Worm (Caenorhabditis elegans): ENCODE data around the gene let-858.
A peak's percentile ranks its signal among the peaks of the same experiment; 100 is the strongest.

let-858 gene

ce11 chrII:11022023-11022422 lies at the start of gene let-858:
let-858 (plus strand) TSS chrII:11022370.
- no peak for TF ChIP-seq him-1 (tag; optimal IDR thresholded peaks at IDR 0.05)
- peak; percentile 33 for TF ChIP-seq W03F9.2 (tag; optimal IDR thresholded peaks at IDR 0.05)

ce11 chrII:10975239-10975638 lies 46.9 kb upstream of the let-858 start, which contains the start of gene ptp-3:
ptp-3 (plus strand) TSS chrII:10975539.
- TF ChIP-seq dao-5 (tag; optimal IDR thresholded peaks at IDR 0.05) (no peak), W03F9.2 (tag; optimal IDR thresholded peaks at IDR 0.05) (no peak), him-1 (tag; optimal IDR thresholded peaks at IDR 0.05) (no peak)

ce11 chrII:10982017-10982416 lies 40.2 kb upstream of the let-858 start:
- no peak for TF ChIP-seq dao-5 (tag; optimal IDR thresholded peaks at IDR 0.05)
- no peak for TF ChIP-seq him-1 (tag; optimal IDR thresholded peaks at IDR 0.05)
- TF ChIP-seq W03F9.2 (tag; optimal IDR thresholded peaks at IDR 0.05): no peak

- no peak for TF ChIP-seq him-1 (tag; optimal IDR thresholded peaks at IDR 0.05)
- no peak for TF ChIP-seq dao-5 (tag; optimal IDR thresholded peaks at IDR 0.05)
- no peak for TF ChIP-seq W03F9.2 (tag; optimal IDR thresholded peaks at IDR 0.05)
These were observed 35.6 kb upstream of the let-858 start for ce11 chrII:10986461-10987090.

DNA sequence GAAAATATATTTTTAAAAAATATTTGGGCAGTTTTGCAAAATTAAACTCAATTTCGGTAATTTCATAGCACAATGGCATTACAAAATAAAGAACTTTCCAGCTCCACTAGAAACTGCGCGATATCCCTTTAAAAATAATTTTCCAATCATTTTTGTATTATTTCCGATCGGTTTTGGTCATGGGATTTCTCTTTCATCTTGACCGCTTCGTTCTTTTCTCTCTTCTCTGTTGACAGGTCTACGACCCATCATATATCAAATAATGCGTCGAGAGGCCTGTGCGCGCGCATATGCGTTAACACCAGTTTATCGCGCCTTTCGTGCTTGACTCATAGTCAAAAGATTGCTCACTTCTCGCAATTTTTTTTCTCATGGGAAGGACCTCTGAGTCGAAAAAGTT lies 33.6 kb upstream of the let-858 start:
- TF ChIP-seq W03F9.2 (tag; optimal IDR thresholded peaks at IDR 0.05) (no peak), dao-5 (tag; optimal IDR thresholded peaks at IDR 0.05) (no peak), him-1 (tag; optimal IDR thresholded peaks at IDR 0.05) (no peak)

- TF ChIP-seq him-1 (tag; optimal IDR thresholded peaks at IDR 0.05) (no peak), dao-5 (tag; optimal IDR thresholded peaks at IDR 0.05) (no peak), W03F9.2 (tag; optimal IDR thresholded peaks at IDR 0.05) (no peak)
These were observed 33.0 kb upstream of the let-858 start for ce11 chrII:10989180-10989579.

DNA sequence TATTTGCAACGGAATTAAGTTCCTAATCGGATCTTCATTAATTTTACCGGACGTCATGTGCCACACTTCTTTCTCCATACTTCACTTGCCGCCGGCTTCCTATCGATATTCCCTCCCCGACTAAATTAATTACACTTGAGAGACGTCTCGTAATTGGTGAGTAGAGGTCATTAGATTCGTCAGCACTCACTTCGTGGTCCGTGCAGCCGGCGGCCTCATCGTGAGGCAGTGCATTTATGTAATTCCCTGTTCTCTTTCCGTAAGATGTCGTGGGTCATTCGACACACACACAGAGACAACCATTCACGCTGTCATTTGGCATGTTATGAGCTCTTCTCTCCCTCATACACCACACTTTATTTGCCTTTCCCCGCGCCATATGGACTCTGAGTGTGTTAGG lies 31.6 kb upstream of the let-858 start:
- TF ChIP-seq W03F9.2 (tag; optimal IDR thresholded peaks at IDR 0.05) (no peak), him-1 (tag; optimal IDR thresholded peaks at IDR 0.05) (no peak), dao-5 (tag; optimal IDR thresholded peaks at IDR 0.05) (no peak)

DNA sequence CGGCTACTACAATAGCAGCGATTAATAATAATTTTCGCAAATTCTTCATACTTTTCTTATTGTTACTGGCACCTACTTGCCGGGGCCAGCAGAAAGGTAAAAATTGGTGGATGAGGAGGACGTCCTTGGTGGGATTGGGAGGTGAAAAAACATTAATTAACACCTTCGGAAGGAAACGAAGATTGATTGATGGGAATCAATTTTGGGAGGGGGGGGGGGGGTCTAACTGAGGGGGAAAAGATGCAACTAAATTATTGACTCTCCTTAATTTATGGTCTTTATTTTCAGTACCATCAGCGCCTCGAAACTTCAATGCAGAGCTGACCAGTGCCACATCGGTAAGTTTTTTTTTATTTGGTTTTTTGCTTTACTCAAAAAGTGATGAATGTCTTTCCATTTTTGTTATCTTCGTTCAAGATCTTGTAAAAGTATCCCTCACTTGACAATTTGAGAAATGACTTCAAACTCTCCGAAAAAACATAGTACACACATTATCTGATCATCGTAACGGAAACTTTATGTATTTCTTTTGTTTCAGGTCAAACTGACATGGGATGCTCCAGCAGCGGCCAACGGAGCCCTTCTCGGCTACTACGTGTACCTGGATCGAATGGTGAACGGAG lies 28.5 kb upstream of the let-858 start:
- TF ChIP-seq dao-5 (tag; optimal IDR thresholded peaks at IDR 0.05) (no peak), W03F9.2 (tag; optimal IDR thresholded peaks at IDR 0.05) (no peak), him-1 (tag; optimal IDR thresholded peaks at IDR 0.05) (no peak)

ce11 chrII:10995600-10995999 lies 26.6 kb upstream of the let-858 start:
- TF ChIP-seq him-1 (tag; optimal IDR thresholded peaks at IDR 0.05) (no peak), dao-5 (tag; optimal IDR thresholded peaks at IDR 0.05) (no peak), W03F9.2 (tag; optimal IDR thresholded peaks at IDR 0.05) (no peak)

ce11 chrII:10999109-10999508 lies 23.1 kb upstream of the let-858 start:
- TF ChIP-seq him-1 (tag; optimal IDR thresholded peaks at IDR 0.05) (no peak), W03F9.2 (tag; optimal IDR thresholded peaks at IDR 0.05) (no peak), dao-5 (tag; optimal IDR thresholded peaks at IDR 0.05) (no peak)

ce11 chrII:11004381-11004780 lies 17.8 kb upstream of the let-858 start:
- TF ChIP-seq W03F9.2 (tag; optimal IDR thresholded peaks at IDR 0.05) (no peak), him-1 (tag; optimal IDR thresholded peaks at IDR 0.05) (no peak), dao-5 (tag; optimal IDR thresholded peaks at IDR 0.05) (no peak)

DNA sequence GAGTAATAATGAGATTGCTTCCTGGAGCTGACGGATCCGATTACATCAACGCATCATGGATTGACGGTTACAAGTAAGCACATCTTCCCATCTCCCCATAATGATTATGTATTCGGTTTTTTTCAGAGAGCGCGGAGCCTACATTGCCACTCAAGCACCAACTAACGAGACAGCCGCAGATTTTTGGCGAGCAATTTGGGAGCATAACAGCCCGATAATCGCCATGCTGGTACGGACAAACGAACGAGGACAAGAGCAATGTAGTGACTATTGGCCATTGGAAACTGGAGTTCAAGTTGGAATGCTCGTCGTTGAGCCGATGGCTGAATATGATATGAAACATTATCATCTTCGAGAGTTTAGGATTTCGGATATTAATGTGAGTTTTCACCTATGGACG lies 11.3 kb upstream of the let-858 start:
- TF ChIP-seq him-1 (tag; optimal IDR thresholded peaks at IDR 0.05): no peak
- no peak for TF ChIP-seq dao-5 (tag; optimal IDR thresholded peaks at IDR 0.05)
- no peak for TF ChIP-seq W03F9.2 (tag; optimal IDR thresholded peaks at IDR 0.05)

- TF ChIP-seq dao-5 (tag; optimal IDR thresholded peaks at IDR 0.05) (no peak), W03F9.2 (tag; optimal IDR thresholded peaks at IDR 0.05) (no peak), him-1 (tag; optimal IDR thresholded peaks at IDR 0.05) (no peak)
These were observed 9.5 kb upstream of the let-858 start for ce11 chrII:11012532-11013179.

DNA sequence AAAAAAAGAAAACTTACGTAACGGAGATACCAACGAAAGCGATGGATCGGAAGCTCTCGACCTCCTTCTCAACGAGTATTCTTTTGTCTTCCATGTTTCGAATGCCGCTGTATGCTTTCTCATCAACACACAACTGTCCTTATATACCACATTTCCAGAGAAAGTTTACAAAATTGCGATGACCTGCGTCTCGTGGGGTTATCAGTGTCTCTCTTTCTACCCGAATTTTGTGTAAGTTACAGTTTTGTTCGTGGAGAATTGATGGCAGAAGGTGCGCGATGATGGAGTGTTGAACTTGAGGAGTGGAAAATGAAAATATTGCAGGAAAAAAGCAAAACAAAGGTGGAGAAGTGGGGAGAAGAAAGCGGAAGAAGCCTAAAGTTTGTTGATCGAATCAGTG lies 8.5 kb upstream of the let-858 start, which contains the start of gene col-81:
col-81 (minus strand) TSS at position 101 of the 400 bp plus-strand sequence.
- TF ChIP-seq him-1 (tag; optimal IDR thresholded peaks at IDR 0.05): no peak
- no peak for TF ChIP-seq dao-5 (tag; optimal IDR thresholded peaks at IDR 0.05)
- TF ChIP-seq W03F9.2 (tag; optimal IDR thresholded peaks at IDR 0.05): no peak
